Fruit fly (Drosophila melanogaster) whole organism, pupa: ENCODE results near the gene CG14803.

Experiments
- CG32121 ChIP-seq: fragments of 200-800 bp; sonication (Bioruptor generic); IDR thresholded peaks from 2 replicates; pipeline ENCODE4 v1.3.6; 2022; ENCODE audit warnings: missing biosample characterization, missing genetic modification characterization
- Snoo ChIP-seq: fragments of 200-800 bp; sonication (Bioruptor generic); optimal IDR thresholded peaks from 3 replicates; lab custom pipeline; 2017; ENCODE audit warnings: missing biosample characterization, mild to moderate bottlenecking, missing genetic modification characterization, inconsistent platforms

- TF ChIP-seq Snoo (tag; lab: Kevin White, UChicago) (no peak), CG32121 (no peak)
Observed at dm6 chrX:1903077-1903476, 34.4 kb downstream of the CG14803 start, which contains the start of gene CG32801.
